Fruit fly (Drosophila melanogaster) whole organism, embryonic: ENCODE results near the gene CG10324.

Experiments used
- BtbVII ChIP-seq: fragments of 200-800 bp; sonication (Bioruptor generic); optimal IDR thresholded peaks from 3 replicates; lab custom pipeline; 2017; ENCODE audit warnings: missing biosample characterization, mild to moderate bottlenecking, missing genetic modification characterization
- CG10267 ChIP-seq: fragments of 200-800 bp; sonication (Bioruptor generic); optimal IDR thresholded peaks from 2 replicates; lab custom pipeline; 2018; ENCODE audit warnings: missing biosample characterization, mild to moderate bottlenecking, missing genetic modification characterization, moderate library complexity
- CG11247 ChIP-seq: fragments of 200-800 bp; sonication (Bioruptor generic); IDR thresholded peaks from 2 replicates; pipeline ENCODE4 v1.3.6; 2022; ENCODE audit warnings: missing biosample characterization, missing genetic modification characterization
- CG13296 ChIP-seq: fragments of 200-800 bp; sonication (Bioruptor generic); optimal IDR thresholded peaks from 3 replicates; lab custom pipeline; 2018; ENCODE audit warnings: missing biosample characterization, mild to moderate bottlenecking, missing genetic modification characterization
- CG16779 ChIP-seq: fragments of 200-800 bp; sonication (Bioruptor generic); IDR thresholded peaks from 2 replicates; pipeline ENCODE4 v1.3.6; 2022; ENCODE audit warnings: missing biosample characterization, missing genetic modification characterization
- CG17829 ChIP-seq: fragments of 200-800 bp; optimal IDR thresholded peaks from 2 replicates; lab custom pipeline; 2019; ENCODE audit warnings: missing biosample characterization, mild to moderate bottlenecking, missing genetic modification characterization, moderate library complexity
- CG18599 ChIP-seq: fragments of 200-800 bp; sonication (Bioruptor generic); optimal IDR thresholded peaks from 3 replicates; lab custom pipeline; 2017; ENCODE audit warnings: missing biosample characterization, missing genetic modification characterization, mild to moderate bottlenecking, moderate library complexity, missing genetic modification reagents
- CG2116 ChIP-seq: fragments of 200-800 bp; sonication (Bioruptor generic); optimal IDR thresholded peaks from 3 replicates; lab custom pipeline; 2018; ENCODE audit warnings: missing biosample characterization, mild to moderate bottlenecking, missing genetic modification characterization
- CG30403 ChIP-seq: fragments of 200-800 bp; sonication (Bioruptor generic); optimal IDR thresholded peaks from 3 replicates; lab custom pipeline; 2016; ENCODE audit warnings: missing biosample characterization, missing genetic modification characterization
- CG31365 ChIP-seq: fragments of 200-800 bp; sonication (Bioruptor generic); optimal IDR thresholded peaks from 2 replicates; lab custom pipeline; 2018; ENCODE audit warnings: missing biosample characterization, mild to moderate bottlenecking, missing genetic modification characterization
- CG3995 ChIP-seq: fragments of 200-800 bp; sonication (Bioruptor generic); optimal IDR thresholded peaks from 3 replicates; lab custom pipeline; 2016; ENCODE audit warnings: missing biosample characterization, missing genetic modification characterization
- CG4404 ChIP-seq: fragments of 200-800 bp; sonication (Bioruptor generic); IDR thresholded peaks from 2 replicates; pipeline ENCODE4 v1.3.6; 2022; ENCODE audit warnings: missing biosample characterization, missing genetic modification characterization
- CG4424 ChIP-seq: fragments of 200-800 bp; sonication (Bioruptor generic); optimal IDR thresholded peaks from 3 replicates; lab custom pipeline; 2016; ENCODE audit warnings: missing biosample characterization, missing genetic modification characterization
- CG4617 ChIP-seq: fragments of 200-800 bp; sonication (Bioruptor generic); optimal IDR thresholded peaks from 3 replicates; lab custom pipeline; 2016; ENCODE audit warnings: missing biosample characterization, missing genetic modification characterization, borderline replicate concordance
- CG6254 ChIP-seq: fragments of 200-800 bp; sonication (Bioruptor generic); optimal IDR thresholded peaks from 3 replicates; lab custom pipeline; 2017; ENCODE audit warnings: mild to moderate bottlenecking, missing biosample characterization, missing genetic modification reagents, missing genetic modification characterization
- CG6765 ChIP-seq: fragments of 200-800 bp; sonication (Bioruptor generic); optimal IDR thresholded peaks from 3 replicates; lab custom pipeline; 2017; ENCODE audit warnings: missing biosample characterization, mild to moderate bottlenecking, missing genetic modification characterization
- CG6813 ChIP-seq: fragments of 200-800 bp; sonication (Bioruptor generic); optimal IDR thresholded peaks from 2 replicates; lab custom pipeline; 2017; ENCODE audit warnings: missing biosample characterization, missing genetic modification characterization, mild to moderate bottlenecking, moderate library complexity, missing genetic modification reagents
- CG7963 ChIP-seq: fragments of 200-800 bp; sonication (Bioruptor generic); IDR thresholded peaks from 3 replicates; pipeline ENCODE4 v1.3.6; 2022; ENCODE audit warnings: missing biosample characterization, missing genetic modification characterization; ENCODE audit not compliant: partially characterized antibody
- CG7987 ChIP-seq: fragments of 200-800 bp; sonication (Bioruptor generic); optimal IDR thresholded peaks from 2 replicates; lab custom pipeline; 2018; ENCODE audit warnings: missing biosample characterization, mild to moderate bottlenecking, missing genetic modification characterization, moderate library complexity
- CG8290 ChIP-seq, 3 experiments: fragments of 200-800 bp; sonication (Bioruptor generic); optimal IDR thresholded peaks; 2 replicates each; lab custom pipeline; 2016 to 2019; ENCODE audit warnings: missing biosample characterization in 3 of 3, missing genetic modification characterization in 3 of 3, mild to moderate bottlenecking in 2 of 3, moderate library complexity in 1 of 3
- CG8924 ChIP-seq: fragments of 200-800 bp; optimal IDR thresholded peaks from 3 replicates; lab custom pipeline; 2019; ENCODE audit warnings: missing biosample characterization, mild to moderate bottlenecking, missing genetic modification characterization, moderate library complexity
- Dll ChIP-seq: fragments of 200-800 bp; sonication (Bioruptor generic); IDR thresholded peaks from 4 replicates; pipeline ENCODE4 v1.3.6; 2022; ENCODE audit warnings: missing biosample characterization, missing genetic modification characterization; ENCODE audit not compliant: partially characterized antibody
- Dp ChIP-seq: fragments of 200-800 bp; sonication (Bioruptor generic); optimal IDR thresholded peaks from 2 replicates; lab custom pipeline; 2018; ENCODE audit warnings: missing biosample characterization, mild to moderate bottlenecking, missing genetic modification characterization, moderate library complexity
- Dref ChIP-seq: fragments of 200-800 bp; sonication (Bioruptor generic); IDR thresholded peaks from 2 replicates; pipeline ENCODE4 v1.3.6; 2022; ENCODE audit warnings: missing biosample characterization, missing genetic modification characterization
- HHEX ChIP-seq: fragments of 200-800 bp; sonication (Bioruptor generic); optimal IDR thresholded peaks from 3 replicates; lab custom pipeline; 2017; ENCODE audit warnings: missing biosample characterization, mild to moderate bottlenecking, missing genetic modification characterization, missing genetic modification reagents
- MTF-1 ChIP-seq: fragments of 200-800 bp; sonication (Bioruptor generic); optimal IDR thresholded peaks from 2 replicates; lab custom pipeline; 2018; ENCODE audit warnings: missing biosample characterization, mild to moderate bottlenecking, missing genetic modification characterization, borderline replicate concordance
- Med ChIP-seq: fragments of 200-800 bp; sonication (Bioruptor generic); peaks from one replicate; lab custom pipeline; 2016; ENCODE audit warnings: missing biosample characterization, missing genetic modification characterization, mild to moderate bottlenecking, inconsistent platforms, moderate library complexity
- Myb ChIP-seq: fragments of 200-800 bp; sonication (Bioruptor generic); optimal IDR thresholded peaks from 2 replicates; lab custom pipeline; 2016; ENCODE audit warnings: missing biosample characterization, missing genetic modification characterization
- NC2α ChIP-seq: fragments of 200-800 bp; sonication (Bioruptor generic); optimal IDR thresholded peaks from 2 replicates; lab custom pipeline; 2016; ENCODE audit warnings: missing biosample characterization, missing genetic modification characterization
- NC2β ChIP-seq: fragments of 200-800 bp; sonication (Bioruptor generic); optimal IDR thresholded peaks from 2 replicates; lab custom pipeline; 2016; ENCODE audit warnings: missing biosample characterization, missing genetic modification characterization
- Poxn ChIP-seq: fragments of 200-800 bp; sonication (Bioruptor generic); IDR thresholded peaks from 2 replicates; pipeline ENCODE4 v1.3.6; 2022; ENCODE audit warnings: missing biosample characterization, missing genetic modification characterization
- Scr ChIP-seq: fragments of 200-800 bp; sonication (Bioruptor generic); IDR thresholded peaks from 2 replicates; pipeline ENCODE4 v1.3.6; 2022; ENCODE audit warnings: missing biosample characterization, missing genetic modification characterization; ENCODE audit not compliant: partially characterized antibody
- Ssrp ChIP-seq: fragments of 200-800 bp; sonication (Bioruptor generic); optimal IDR thresholded peaks from 2 replicates; lab custom pipeline; 2018; ENCODE audit warnings: missing biosample characterization, mild to moderate bottlenecking, missing genetic modification characterization, moderate library complexity
- Stat92E ChIP-seq, 3 experiments: fragments of >200 bp in 2 of 3; fragments of 200-800 bp in 1 of 3; sonication (Bioruptor generic) in 1 of 3; optimal IDR thresholded peaks; 2 replicates each; lab custom pipeline; 2017 to 2019; ENCODE audit warnings: missing biosample characterization in 3 of 3, missing genetic modification characterization in 3 of 3, mild to moderate bottlenecking in 1 of 3, moderate library complexity in 1 of 3
- ac ChIP-seq: fragments of 200-800 bp; sonication (Bioruptor generic); optimal IDR thresholded peaks from 3 replicates; lab custom pipeline; 2017; ENCODE audit warnings: missing biosample characterization, mild to moderate bottlenecking, missing genetic modification characterization
- ap ChIP-seq: fragments of 200-800 bp; sonication (Bioruptor generic); IDR thresholded peaks from 2 replicates; pipeline ENCODE4 v1.3.6; 2022; ENCODE audit warnings: missing biosample characterization, missing genetic modification characterization
- az2 ChIP-seq: fragments of 200-800 bp; sonication (Bioruptor generic); optimal IDR thresholded peaks from 3 replicates; lab custom pipeline; 2016; ENCODE audit warnings: missing biosample characterization, missing genetic modification characterization
- dysf ChIP-seq: fragments of 200-800 bp; sonication (Bioruptor generic); IDR thresholded peaks from 3 replicates; pipeline ENCODE4 v1.3.6; 2022; ENCODE audit warnings: missing biosample characterization, missing genetic modification characterization
- ems ChIP-seq: fragments of 200-800 bp; sonication (Bioruptor generic); optimal IDR thresholded peaks from 3 replicates; lab custom pipeline; 2016; ENCODE audit warnings: missing biosample characterization, missing genetic modification characterization
- gfzf ChIP-seq: fragments of 200-800 bp; sonication (Bioruptor generic); optimal IDR thresholded peaks from 2 replicates; lab custom pipeline; 2016; ENCODE audit warnings: missing biosample characterization, mild to moderate bottlenecking, missing genetic modification characterization, moderate library complexity
- insv ChIP-seq, 2 experiments: fragments of 200-800 bp; sonication (Bioruptor generic); optimal IDR thresholded peaks; 3 replicates each; lab custom pipeline; 2016 to 2018; ENCODE audit warnings: missing biosample characterization in 2 of 2, missing genetic modification characterization in 2 of 2
- kni ChIP-seq: fragments of 200-800 bp; sonication (Bioruptor generic); optimal IDR thresholded peaks from 3 replicates; lab custom pipeline; 2017; ENCODE audit warnings: mild to moderate bottlenecking, missing biosample characterization, missing genetic modification reagents, missing genetic modification characterization
- pros ChIP-seq: fragments of 200-800 bp; sonication (Bioruptor generic); optimal IDR thresholded peaks from 3 replicates; lab custom pipeline; 2019; ENCODE audit warnings: missing biosample characterization, mild to moderate bottlenecking, missing genetic modification characterization, moderate library complexity
- ranshi ChIP-seq: fragments of 200-800 bp; sonication (Bioruptor generic); IDR thresholded peaks from 2 replicates; pipeline ENCODE4 v1.3.6; 2022; ENCODE audit warnings: missing biosample characterization, missing genetic modification characterization
- sd ChIP-seq: fragments of 200-800 bp; sonication (Bioruptor generic); optimal IDR thresholded peaks from 3 replicates; lab custom pipeline; 2018; ENCODE audit warnings: missing biosample characterization, mild to moderate bottlenecking, missing genetic modification characterization, moderate library complexity
- vfl ChIP-seq: fragments of 200-800 bp; sonication (Bioruptor generic); optimal IDR thresholded peaks from 2 replicates; lab custom pipeline; 2016; ENCODE audit warnings: missing biosample characterization, missing genetic modification characterization
- zen ChIP-seq: fragments of 200-800 bp; sonication (Bioruptor generic); optimal IDR thresholded peaks from 3 replicates; lab custom pipeline; 2018; ENCODE audit warnings: missing biosample characterization, mild to moderate bottlenecking, missing genetic modification characterization, moderate library complexity

The CG10324 gene

dm6 chr3R:16624750-16625549, 21.9 kb downstream of the CG10324 start, which contains the start of gene Fas1 (continued):
- TF ChIP-seq Poxn (GFP tag; lab: Robert Waterston, UW), result no peak
- no peak for TF ChIP-seq Ssrp (tag; lab: Kevin White, UChicago)
- peak; percentile 2 for TF ChIP-seq CG30403
- TF ChIP-seq CG8924, result peak; percentile 4
- no peak for TF ChIP-seq ems (GFP tag; lab: Kevin White, UChicago)
- no peak for TF ChIP-seq CG4617 (GFP tag; lab: Kevin White, UChicago)
- peak; percentile 71 for TF ChIP-seq Scr (GFP tag; lab: Robert Waterston, UW)
- TF ChIP-seq ranshi (GFP tag; lab: Robert Waterston, UW), result no peak
- peak; percentile 22 for TF ChIP-seq zen (tag; lab: Kevin White, UChicago)
- peak; percentile 0 for TF ChIP-seq CG18599 (GFP tag; lab: Kevin White, UChicago)
- TF ChIP-seq Stat92E (GFP tag; optimal IDR thresholded peaks at IDR 0.05; lab: Kevin White, UChicago), result peak in 1 of 3 experiments; percentile 95
- peak; percentile 70 for TF ChIP-seq CG7963
- TF ChIP-seq CG3995 (GFP tag; lab: Kevin White, UChicago), result peak; percentile 54
- peak; percentile 85 for TF ChIP-seq kni
- TF ChIP-seq CG6254, result no peak
- TF ChIP-seq CG2116 (GFP tag; lab: Kevin White, UChicago), result peak; percentile 99
- TF ChIP-seq Med (GFP tag; lab: Kevin White, UChicago), result peak; percentile 78
- peak; percentile 8 for TF ChIP-seq CG17829
- TF ChIP-seq insv (GFP tag; optimal IDR thresholded peaks at IDR 0.05; lab: Kevin White, UChicago), result no peak
- peak; percentile 64 for TF ChIP-seq CG10267
- peak; percentile 58 for TF ChIP-seq Myb (GFP tag; lab: Kevin White, UChicago)
- no peak for TF ChIP-seq HHEX (GFP tag; lab: Kevin White, UChicago)
- TF ChIP-seq vfl (GFP tag; lab: Kevin White, UChicago), result no peak
- TF ChIP-seq CG16779 (GFP tag; lab: Robert Waterston, UW), result 0 out of 2 replicates have a peak, but pooled peaks have one; percentile 10
- TF ChIP-seq gfzf (GFP tag; lab: Kevin White, UChicago), result peak; percentile 40
- no peak for TF ChIP-seq ap (GFP tag; lab: Robert Waterston, UW)
- TF ChIP-seq az2 (GFP tag; lab: Kevin White, UChicago), result no peak
- TF ChIP-seq CG31365 (tag; lab: Kevin White, UChicago), result peak; percentile 95
- peak; percentile 23 for TF ChIP-seq CG7987 (GFP tag; lab: Kevin White, UChicago)
- peak; percentile 7 for TF ChIP-seq sd (tag; lab: Kevin White, UChicago)
- peak; percentile 73 for TF ChIP-seq Dp (GFP tag; lab: Kevin White, UChicago)
- TF ChIP-seq CG11247 (GFP tag; lab: Robert Waterston, UW), result no peak
- TF ChIP-seq Dref (GFP tag; lab: Robert Waterston, UW), result peak; percentile 74
- no peak for TF ChIP-seq BtbVII
- peak; percentile 69 for TF ChIP-seq Dll (GFP tag; lab: Robert Waterston, UW)
- TF ChIP-seq CG4424 (GFP tag; lab: Kevin White, UChicago), result peak; percentile 15
- peak; percentile 8 for TF ChIP-seq CG6765 (GFP tag; lab: Kevin White, UChicago)
- no peak for TF ChIP-seq dysf (GFP tag; lab: Robert Waterston, UW)
- no peak for TF ChIP-seq CG4404 (GFP tag; lab: Robert Waterston, UW)
- peak; percentile 28 for TF ChIP-seq MTF-1 (GFP tag; lab: Kevin White, UChicago)
- peak; percentile 31 for TF ChIP-seq pros (GFP tag; lab: Kevin White, UChicago)
- peak; percentile 16 for TF ChIP-seq CG13296 (GFP tag; lab: Kevin White, UChicago)
- TF ChIP-seq NC2α (GFP tag; lab: Kevin White, UChicago), result no peak
- TF ChIP-seq CG8290 (GFP tag; optimal IDR thresholded peaks at IDR 0.05; lab: Kevin White, UChicago), result no peak
- peak in 1 of 2 experiments; percentile 15 for TF ChIP-seq CG8290 (tag; optimal IDR thresholded peaks at IDR 0.05; lab: Kevin White, UChicago)
- TF ChIP-seq NC2β, result no peak
- no peak for TF ChIP-seq ac (GFP tag; lab: Kevin White, UChicago)
- TF ChIP-seq CG6813 (GFP tag; lab: Kevin White, UChicago), result no peak
